Fruit fly (Drosophila melanogaster) whole organism, embryonic: ENCODE measurements around the gene CG10660.
A peak's percentile ranks its signal among the peaks of the same experiment; 100 is the strongest.

Experiments used
- Bdp1 ChIP-seq: fragments of 200-800 bp; sonication (Bioruptor generic); optimal IDR thresholded peaks from 3 replicates; lab custom pipeline; 2016; ENCODE audit warnings: missing biosample characterization, missing genetic modification characterization
- Bteb2 ChIP-seq: fragments of 200-800 bp; sonication (Bioruptor generic); optimal IDR thresholded peaks from 2 replicates; lab custom pipeline; 2016; ENCODE audit warnings: missing biosample characterization, missing genetic modification characterization
- CG10147 ChIP-seq: fragments of 200-800 bp; sonication (Bioruptor generic); optimal IDR thresholded peaks from 2 replicates; lab custom pipeline; 2019; ENCODE audit warnings: missing biosample characterization, mild to moderate bottlenecking, missing genetic modification characterization, moderate library complexity
- CG10654 ChIP-seq: fragments of 200-800 bp; sonication (Bioruptor generic); optimal IDR thresholded peaks from 2 replicates; lab custom pipeline; 2016; ENCODE audit warnings: missing biosample characterization, missing genetic modification characterization
- CG11695 ChIP-seq: fragments of 200-800 bp; sonication (Bioruptor generic); IDR thresholded peaks from 3 replicates; pipeline ENCODE4 v1.3.6; 2022; ENCODE audit warnings: missing biosample characterization, missing genetic modification characterization
- CG12219 ChIP-seq: fragments of 200-800 bp; sonication (Bioruptor generic); optimal IDR thresholded peaks from 3 replicates; lab custom pipeline; 2018; ENCODE audit warnings: missing biosample characterization, mild to moderate bottlenecking, missing genetic modification characterization
- CG13287 ChIP-seq: fragments of 200-800 bp; sonication (Bioruptor generic); IDR thresholded peaks from 2 replicates; pipeline ENCODE4 v1.3.6; 2022; ENCODE audit warnings: missing biosample characterization, missing genetic modification characterization; ENCODE audit not compliant: partially characterized antibody
- CG1602 ChIP-seq: fragments of 200-800 bp; sonication (Bioruptor generic); optimal IDR thresholded peaks from 3 replicates; lab custom pipeline; 2016; ENCODE audit warnings: missing biosample characterization, missing genetic modification characterization
- CG16815 ChIP-seq: fragments of 200-800 bp; sonication (Bioruptor generic); optimal IDR thresholded peaks from 3 replicates; lab custom pipeline; 2017; ENCODE audit warnings: missing biosample characterization, mild to moderate bottlenecking, missing genetic modification characterization
- CG18262 ChIP-seq: fragments of 200-800 bp; optimal IDR thresholded peaks from 3 replicates; lab custom pipeline; 2019; ENCODE audit warnings: missing biosample characterization, mild to moderate bottlenecking, missing genetic modification characterization, moderate library complexity
- CG2116 ChIP-seq: fragments of 200-800 bp; sonication (Bioruptor generic); optimal IDR thresholded peaks from 3 replicates; lab custom pipeline; 2018; ENCODE audit warnings: missing biosample characterization, mild to moderate bottlenecking, missing genetic modification characterization
- CG2678 ChIP-seq: fragments of 200-800 bp; sonication (Bioruptor generic); optimal IDR thresholded peaks from 3 replicates; lab custom pipeline; 2019; ENCODE audit warnings: missing biosample characterization, mild to moderate bottlenecking, missing genetic modification characterization, moderate library complexity
- CG30403 ChIP-seq: fragments of 200-800 bp; sonication (Bioruptor generic); optimal IDR thresholded peaks from 3 replicates; lab custom pipeline; 2016; ENCODE audit warnings: missing biosample characterization, missing genetic modification characterization
- CG3281 ChIP-seq: fragments of 200-800 bp; sonication (Bioruptor generic); optimal IDR thresholded peaks from 3 replicates; lab custom pipeline; 2017; ENCODE audit warnings: missing biosample characterization, mild to moderate bottlenecking, missing genetic modification characterization
- CG3995 ChIP-seq: fragments of 200-800 bp; sonication (Bioruptor generic); optimal IDR thresholded peaks from 3 replicates; lab custom pipeline; 2016; ENCODE audit warnings: missing biosample characterization, missing genetic modification characterization
- CG5245 ChIP-seq: fragments of 200-800 bp; sonication (Bioruptor generic); optimal IDR thresholded peaks from 3 replicates; lab custom pipeline; 2016; ENCODE audit warnings: missing biosample characterization, missing genetic modification characterization
- CG6254 ChIP-seq: fragments of 200-800 bp; sonication (Bioruptor generic); optimal IDR thresholded peaks from 3 replicates; lab custom pipeline; 2017; ENCODE audit warnings: mild to moderate bottlenecking, missing biosample characterization, missing genetic modification reagents, missing genetic modification characterization
- CG6854 ChIP-seq: fragments of 200-800 bp; sonication (Bioruptor generic); optimal IDR thresholded peaks from 3 replicates; lab custom pipeline; 2017; ENCODE audit warnings: missing biosample characterization, mild to moderate bottlenecking, missing genetic modification characterization
- CG8388 ChIP-seq: fragments of 200-800 bp; sonication (Bioruptor generic); optimal IDR thresholded peaks from 2 replicates; lab custom pipeline; 2019; ENCODE audit warnings: missing biosample characterization, mild to moderate bottlenecking, missing genetic modification characterization, moderate library complexity
- D19B ChIP-seq: fragments of 200-800 bp; sonication (Bioruptor generic); optimal IDR thresholded peaks from 2 replicates; lab custom pipeline; 2017; ENCODE audit warnings: missing biosample characterization, mild to moderate bottlenecking, missing genetic modification characterization
- Dip3 ChIP-seq: fragments of 200-800 bp; sonication (Bioruptor generic); optimal IDR thresholded peaks from 3 replicates; lab custom pipeline; 2016; ENCODE audit warnings: missing biosample characterization, missing genetic modification characterization
- Drgx ChIP-seq: fragments of 200-800 bp; sonication (Bioruptor generic); IDR thresholded peaks from 2 replicates; pipeline ENCODE4 v1.3.6; 2022; ENCODE audit warnings: missing biosample characterization, missing genetic modification characterization
- HHEX ChIP-seq: fragments of 200-800 bp; sonication (Bioruptor generic); optimal IDR thresholded peaks from 3 replicates; lab custom pipeline; 2017; ENCODE audit warnings: missing biosample characterization, mild to moderate bottlenecking, missing genetic modification characterization, missing genetic modification reagents
- HLH4C ChIP-seq: fragments of 200-800 bp; sonication (Bioruptor generic); IDR thresholded peaks from 3 replicates; pipeline ENCODE4 v1.3.6; 2022; ENCODE audit warnings: missing biosample characterization, missing genetic modification characterization; ENCODE audit not compliant: partially characterized antibody
- Lhr ChIP-seq: fragments of 200-800 bp; sonication (Bioruptor generic); optimal IDR thresholded peaks from 3 replicates; lab custom pipeline; 2017; ENCODE audit warnings: mild to moderate bottlenecking, missing biosample characterization, missing genetic modification reagents, missing genetic modification characterization
- Mad ChIP-seq: fragments of 200-800 bp; sonication (Bioruptor generic); optimal IDR thresholded peaks from 2 replicates; lab custom pipeline; 2016; ENCODE audit warnings: missing biosample characterization, missing genetic modification characterization
- Max ChIP-seq: fragments of 200-800 bp; sonication (Bioruptor generic); optimal IDR thresholded peaks from 2 replicates; lab custom pipeline; 2016; ENCODE audit warnings: missing biosample characterization, mild to moderate bottlenecking, missing genetic modification characterization
- Myb ChIP-seq: fragments of 200-800 bp; sonication (Bioruptor generic); optimal IDR thresholded peaks from 2 replicates; lab custom pipeline; 2016; ENCODE audit warnings: missing biosample characterization, missing genetic modification characterization
- NC2β ChIP-seq: fragments of 200-800 bp; sonication (Bioruptor generic); optimal IDR thresholded peaks from 2 replicates; lab custom pipeline; 2016; ENCODE audit warnings: missing biosample characterization, missing genetic modification characterization
- Nf-YC ChIP-seq: fragments of 200-800 bp; optimal IDR thresholded peaks from 3 replicates; lab custom pipeline; 2019; ENCODE audit warnings: missing biosample characterization, mild to moderate bottlenecking, missing genetic modification characterization, moderate library complexity
- Oli ChIP-seq: fragments of 200-800 bp; sonication (Bioruptor generic); optimal IDR thresholded peaks from 2 replicates; lab custom pipeline; 2018; ENCODE audit warnings: missing biosample characterization, mild to moderate bottlenecking, missing genetic modification characterization, moderate library complexity
- YL-1 ChIP-seq: fragments of 200-800 bp; sonication (Bioruptor generic); optimal IDR thresholded peaks from 3 replicates; lab custom pipeline; 2017; ENCODE audit warnings: missing biosample characterization, mild to moderate bottlenecking, missing genetic modification characterization
- bcd ChIP-seq: fragments of 200-800 bp; sonication (Bioruptor generic); optimal IDR thresholded peaks from 2 replicates; lab custom pipeline; 2017; ENCODE audit warnings: missing biosample characterization, mild to moderate bottlenecking, missing genetic modification characterization
- caup ChIP-seq: fragments of 200-800 bp; sonication (Bioruptor generic); optimal IDR thresholded peaks from 3 replicates; lab custom pipeline; 2017; ENCODE audit warnings: missing biosample characterization, mild to moderate bottlenecking, missing genetic modification characterization, moderate library complexity; ENCODE audit not compliant: severe bottlenecking
- chn ChIP-seq: fragments of 200-800 bp; sonication (Bioruptor generic); optimal IDR thresholded peaks from 2 replicates; lab custom pipeline; 2016; ENCODE audit warnings: missing biosample characterization, missing genetic modification characterization
- ewg ChIP-seq: fragments of 200-800 bp; sonication (Bioruptor generic); optimal IDR thresholded peaks from 3 replicates; lab custom pipeline; 2017; ENCODE audit warnings: mild to moderate bottlenecking, missing biosample characterization, missing genetic modification reagents, missing genetic modification characterization
- grau ChIP-seq: fragments of 200-800 bp; optimal IDR thresholded peaks from 3 replicates; lab custom pipeline; 2019; ENCODE audit warnings: missing biosample characterization, mild to moderate bottlenecking, missing genetic modification characterization, moderate library complexity
- gsb-n ChIP-seq: fragments of 200-800 bp; sonication (Bioruptor generic); optimal IDR thresholded peaks from 3 replicates; lab custom pipeline; 2018; ENCODE audit warnings: missing biosample characterization, mild to moderate bottlenecking, missing genetic modification characterization
- jigr1 ChIP-seq: fragments of 200-800 bp; sonication (Bioruptor generic); IDR thresholded peaks from 3 replicates; pipeline ENCODE4 v1.3.6; 2022; ENCODE audit warnings: missing biosample characterization, missing genetic modification characterization
- lab ChIP-seq: fragments of 200-800 bp; sonication (Bioruptor generic); optimal IDR thresholded peaks from 3 replicates; lab custom pipeline; 2017; ENCODE audit warnings: missing biosample characterization, missing genetic modification characterization, mild to moderate bottlenecking, moderate library complexity, missing genetic modification reagents
- lola ChIP-seq, 3 experiments: fragments of >200 bp in 2 of 3; fragments of 200-800 bp in 1 of 3; sonication (Bioruptor generic) in 1 of 3; optimal IDR thresholded peaks; 2 replicates each; lab custom pipeline; 2017 to 2019; ENCODE audit warnings: missing biosample characterization in 3 of 3, missing genetic modification characterization in 3 of 3, mild to moderate bottlenecking in 1 of 3, moderate library complexity in 1 of 3
- nerfin-2 ChIP-seq: fragments of 200-800 bp; sonication (Bioruptor generic); IDR thresholded peaks from 2 replicates; pipeline ENCODE4 v1.3.6; 2022; ENCODE audit warnings: missing biosample characterization, missing genetic modification characterization; ENCODE audit not compliant: partially characterized antibody
- salm ChIP-seq: fragments of 200-800 bp; sonication (Bioruptor generic); optimal IDR thresholded peaks from 2 replicates; lab custom pipeline; 2018; ENCODE audit warnings: missing biosample characterization, mild to moderate bottlenecking, missing genetic modification characterization
- shn ChIP-seq: fragments of 200-800 bp; sonication (Bioruptor generic); optimal IDR thresholded peaks from 3 replicates; lab custom pipeline; 2016; ENCODE audit warnings: missing biosample characterization, missing genetic modification characterization
- sug ChIP-seq: fragments of 200-800 bp; optimal IDR thresholded peaks from 2 replicates; lab custom pipeline; 2019; ENCODE audit warnings: missing biosample characterization, mild to moderate bottlenecking, missing genetic modification characterization, moderate library complexity
- tap ChIP-seq: fragments of 200-800 bp; optimal IDR thresholded peaks from 3 replicates; lab custom pipeline; 2019; ENCODE audit warnings: missing biosample characterization, mild to moderate bottlenecking, missing genetic modification characterization, moderate library complexity
- trh ChIP-seq: fragments of 200-800 bp; sonication (Bioruptor generic); optimal IDR thresholded peaks from 2 replicates; lab custom pipeline; 2016; ENCODE audit warnings: missing biosample characterization, missing genetic modification characterization
- tx ChIP-seq: fragments of 200-800 bp; sonication (Bioruptor generic); optimal IDR thresholded peaks from 2 replicates; lab custom pipeline; 2016; ENCODE audit warnings: missing biosample characterization, missing genetic modification characterization
- z ChIP-seq: fragments of 200-800 bp; sonication (Bioruptor generic); IDR thresholded peaks from 3 replicates; pipeline ENCODE4 v1.3.6; 2022; ENCODE audit warnings: missing biosample characterization, missing genetic modification characterization
- zen2 ChIP-seq: fragments of 200-800 bp; sonication (Bioruptor generic); IDR thresholded peaks from 3 replicates; pipeline ENCODE4 v1.3.6; 2022; ENCODE audit warnings: missing biosample characterization, missing genetic modification characterization; ENCODE audit not compliant: partially characterized antibody

Gene CG10660

DNA sequence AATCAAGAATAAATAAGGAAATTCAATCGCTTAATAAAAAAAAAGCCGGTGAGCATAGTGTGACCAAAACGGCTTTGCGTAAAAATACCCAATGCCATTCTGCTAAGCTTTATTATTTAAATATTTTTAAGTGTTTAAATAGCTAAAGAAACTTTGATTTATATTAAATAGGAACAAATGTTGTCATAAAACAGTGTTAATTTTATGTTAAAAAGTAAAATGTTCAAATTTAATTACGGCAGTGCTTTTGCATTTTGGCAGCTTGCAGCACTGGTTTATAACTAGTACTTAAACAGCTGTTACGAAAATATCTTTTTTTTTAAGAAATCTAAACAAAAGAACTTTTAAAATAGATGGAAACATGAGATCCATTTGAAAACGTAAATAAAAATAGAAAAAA is 10.8 kb upstream of the CG10660 start, which contains the start of the genes CG10638 and CG10681 (continued):
- TF ChIP-seq CG3995 (GFP tag; lab: Kevin White, UChicago) (peak; percentile 4), CG10147 (GFP tag; lab: Kevin White, UChicago) (peak; percentile 36), shn (GFP tag; lab: Kevin White, UChicago) (no peak), Nf-YC (tag; lab: Kevin White, UChicago) (peak; percentile 49), z (GFP tag; lab: Robert Waterston, UW) (no peak), HHEX (GFP tag; lab: Kevin White, UChicago) (no peak), YL-1 (GFP tag; lab: Kevin White, UChicago) (peak; percentile 81), CG8388 (GFP tag; lab: Kevin White, UChicago) (peak; percentile 27), salm (tag; lab: Kevin White, UChicago) (no peak), lab (GFP tag; lab: Kevin White, UChicago) (peak; percentile 15), CG6254 (peak; percentile 20), CG6854 (GFP tag; lab: Kevin White, UChicago) (no peak), caup (GFP tag; lab: Kevin White, UChicago) (no peak), jigr1 (no peak), CG11695 (GFP tag; lab: Robert Waterston, UW) (no peak; the same call in 2 of the 3 replicates), CG3281 (GFP tag; lab: Kevin White, UChicago) (peak; percentile 23), Bdp1 (GFP tag; lab: Kevin White, UChicago) (no peak), CG10654 (GFP tag; lab: Kevin White, UChicago) (peak; percentile 57), CG2678 (tag; lab: Kevin White, UChicago) (peak; percentile 46), CG16815 (no peak), Bteb2 (peak; percentile 25), nerfin-2 (GFP tag; lab: Robert Waterston, UW) (no peak), CG2116 (GFP tag; lab: Kevin White, UChicago) (peak; percentile 95), Drgx (GFP tag; lab: Robert Waterston, UW) (no peak), bcd (GFP tag; lab: Kevin White, UChicago) (no peak), Oli (tag; lab: Kevin White, UChicago) (no peak), HLH4C (no peak), tx (GFP tag; lab: Kevin White, UChicago) (peak; percentile 17), CG1602 (GFP tag; lab: Kevin White, UChicago) (peak; percentile 14), gsb-n (tag; lab: Kevin White, UChicago) (peak; percentile 40), CG13287 (GFP tag; lab: Robert Waterston, UW) (peak; percentile 65), chn (GFP tag; lab: Kevin White, UChicago) (peak; percentile 16), lola (GFP tag; optimal IDR thresholded peaks at IDR 0.05; lab: Kevin White, UChicago) (peak in 1 of 3 experiments; percentile 37), Max (GFP tag; lab: Kevin White, UChicago) (peak; percentile 65), D19B (GFP tag; lab: Kevin White, UChicago) (no peak), CG18262 (peak; percentile 49), Myb (peak; percentile 32), Lhr (GFP tag; lab: Kevin White, UChicago) (peak; percentile 45), CG30403 (GFP tag; lab: Kevin White, UChicago) (peak; percentile 49), tap (peak; percentile 28), trh (GFP tag; lab: Kevin White, UChicago) (no peak), CG12219 (GFP tag; lab: Kevin White, UChicago) (no peak), zen2 (GFP tag; lab: Robert Waterston, UW) (no peak), NC2β (GFP tag; lab: Kevin White, UChicago) (peak; percentile 28), sug (tag; lab: Kevin White, UChicago) (peak; percentile 40), grau (tag; lab: Kevin White, UChicago) (peak; percentile 53), Mad (GFP tag; lab: Kevin White, UChicago) (no peak), Dip3 (GFP tag; lab: Kevin White, UChicago) (no peak), ewg (GFP tag; lab: Kevin White, UChicago) (no peak), CG5245 (GFP tag; lab: Kevin White, UChicago) (peak; percentile 49)
